Fruit fly (Drosophila melanogaster) whole organism, embryonic: Measurements from ENCODE around the gene nAChRalpha3.
A peak's percentile ranks its signal among the peaks of the same experiment; 100 is the strongest.

Source experiments
- Awh ChIP-seq: fragments of 200-800 bp; sonication (Bioruptor generic); IDR thresholded peaks from 2 replicates; pipeline ENCODE4, ENCODE4 v1.3.6; 2022; ENCODE audit warnings: missing biosample characterization, missing genetic modification characterization
- CG10209 ChIP-seq: fragments of 200-800 bp; sonication (Bioruptor generic); optimal IDR thresholded peaks from 3 replicates; lab custom pipeline; 2017; ENCODE audit warnings: missing biosample characterization, mild to moderate bottlenecking, missing genetic modification characterization, missing genetic modification reagents
- CG11398 ChIP-seq: fragments of 200-800 bp; sonication (Bioruptor generic); optimal IDR thresholded peaks from 2 replicates; lab custom pipeline; 2016; ENCODE audit warnings: missing biosample characterization, missing genetic modification characterization
- CG11456 ChIP-seq: fragments of 200-800 bp; sonication (Bioruptor generic); IDR thresholded peaks from 3 replicates; pipeline ENCODE4 v1.3.6; 2022; ENCODE audit warnings: missing biosample characterization, missing genetic modification characterization
- CG13287 ChIP-seq: fragments of 200-800 bp; sonication (Bioruptor generic); IDR thresholded peaks from 2 replicates; pipeline ENCODE4 v1.3.6; 2022; ENCODE audit warnings: missing biosample characterization, missing genetic modification characterization; ENCODE audit not compliant: partially characterized antibody
- CG15479 ChIP-seq: fragments of 200-800 bp; sonication (Bioruptor generic); optimal IDR thresholded peaks from 3 replicates; lab custom pipeline; 2019; ENCODE audit warnings: missing biosample characterization, mild to moderate bottlenecking, missing genetic modification characterization, moderate library complexity
- CG18476 ChIP-seq: fragments of 200-800 bp; sonication (Bioruptor generic); optimal IDR thresholded peaks from 2 replicates; lab custom pipeline; 2016; ENCODE audit warnings: missing biosample characterization, mild to moderate bottlenecking, missing genetic modification characterization
- CG2199 ChIP-seq: fragments of 200-800 bp; sonication (Bioruptor generic); IDR thresholded peaks from 3 replicates; pipeline ENCODE4 v1.3.6; 2022; ENCODE audit warnings: missing biosample characterization, missing genetic modification characterization
- CG30403 ChIP-seq: fragments of 200-800 bp; sonication (Bioruptor generic); optimal IDR thresholded peaks from 3 replicates; lab custom pipeline; 2016; ENCODE audit warnings: missing biosample characterization, missing genetic modification characterization
- CG3065 ChIP-seq: fragments of 200-800 bp; sonication (Bioruptor generic); optimal IDR thresholded peaks from 2 replicates; lab custom pipeline; 2016; ENCODE audit warnings: missing biosample characterization, missing genetic modification characterization
- CG3163 ChIP-seq: fragments of 200-800 bp; sonication (Bioruptor generic); optimal IDR thresholded peaks from 3 replicates; lab custom pipeline; 2016; ENCODE audit warnings: missing biosample characterization, missing genetic modification characterization
- CG32532 ChIP-seq: fragments of 200-800 bp; sonication (Bioruptor generic); IDR thresholded peaks from 2 replicates; pipeline ENCODE4 v1.3.6; 2022; ENCODE audit warnings: missing biosample characterization, missing genetic modification characterization
- CG5953 ChIP-seq: fragments of 200-800 bp; sonication (Bioruptor generic); IDR thresholded peaks from 2 replicates; pipeline ENCODE4 v1.3.6; 2022; ENCODE audit warnings: missing biosample characterization, missing genetic modification characterization
- CG8924 ChIP-seq: fragments of 200-800 bp; optimal IDR thresholded peaks from 3 replicates; lab custom pipeline; 2019; ENCODE audit warnings: missing biosample characterization, mild to moderate bottlenecking, missing genetic modification characterization, moderate library complexity
- E2f2 ChIP-seq: fragments of 200-800 bp; sonication (Bioruptor generic); IDR thresholded peaks from 2 replicates; pipeline ENCODE4 v1.3.6; 2022; ENCODE audit warnings: missing biosample characterization, missing genetic modification characterization
- Elba2 ChIP-seq: fragments of 200-800 bp; sonication (Bioruptor generic); optimal IDR thresholded peaks from 3 replicates; lab custom pipeline; 2016; ENCODE audit warnings: missing biosample characterization, missing genetic modification characterization
- Fer2 ChIP-seq: fragments of 200-800 bp; sonication (Bioruptor generic); optimal IDR thresholded peaks from 2 replicates; lab custom pipeline; 2018; ENCODE audit warnings: missing biosample characterization, mild to moderate bottlenecking, missing genetic modification characterization, moderate library complexity
- HLH4C ChIP-seq: fragments of 200-800 bp; sonication (Bioruptor generic); IDR thresholded peaks from 3 replicates; pipeline ENCODE4 v1.3.6; 2022; ENCODE audit warnings: missing biosample characterization, missing genetic modification characterization; ENCODE audit not compliant: partially characterized antibody
- MBD-R2 ChIP-seq: fragments of 200-800 bp; sonication (Bioruptor generic); IDR thresholded peaks from 2 replicates; pipeline ENCODE4 v1.3.6; 2022; ENCODE audit warnings: missing biosample characterization, missing genetic modification characterization
- Med ChIP-seq: fragments of 200-800 bp; sonication (Bioruptor generic); peaks from one replicate; lab custom pipeline; 2016; ENCODE audit warnings: missing biosample characterization, missing genetic modification characterization, mild to moderate bottlenecking, inconsistent platforms, moderate library complexity
- Meics ChIP-seq: fragments of 200-800 bp; sonication (Bioruptor generic); optimal IDR thresholded peaks from 2 replicates; lab custom pipeline; 2017; ENCODE audit warnings: missing biosample characterization, mild to moderate bottlenecking, missing genetic modification characterization
- Mrtf ChIP-seq: fragments of 200-800 bp; sonication (Bioruptor generic); IDR thresholded peaks from 3 replicates; pipeline ENCODE4 v1.3.6; 2022; ENCODE audit warnings: missing biosample characterization, missing genetic modification characterization
- Neu2 ChIP-seq: fragments of 200-800 bp; sonication (Bioruptor generic); optimal IDR thresholded peaks from 3 replicates; lab custom pipeline; 2016; ENCODE audit warnings: missing biosample characterization, missing genetic modification characterization, borderline replicate concordance
- Scr ChIP-seq: fragments of 200-800 bp; sonication (Bioruptor generic); IDR thresholded peaks from 2 replicates; pipeline ENCODE4 v1.3.6; 2022; ENCODE audit warnings: missing biosample characterization, missing genetic modification characterization; ENCODE audit not compliant: partially characterized antibody
- Sry-β ChIP-seq: fragments of 200-800 bp; sonication (Bioruptor generic); optimal IDR thresholded peaks from 2 replicates; lab custom pipeline; 2018; ENCODE audit warnings: missing biosample characterization, mild to moderate bottlenecking, missing genetic modification characterization, moderate library complexity
- Sry-δ ChIP-seq: fragments of 200-800 bp; sonication (Bioruptor generic); optimal IDR thresholded peaks from 2 replicates; lab custom pipeline; 2016; ENCODE audit warnings: missing biosample characterization, missing genetic modification characterization
- Trl ChIP-seq, 3 experiments: fragments of >200 bp in 2 of 3; fragments of 200-800 bp in 1 of 3; sonication (Bioruptor generic) in 1 of 3; optimal IDR thresholded peaks; 2 replicates in 1 of 3; 3 replicates in 2 of 3; lab custom pipeline; 2016 to 2017; ENCODE audit warnings: missing biosample characterization in 1 of 3, missing genetic modification characterization in 1 of 3
- al ChIP-seq: fragments of 200-800 bp; sonication (Bioruptor generic); IDR thresholded peaks from 2 replicates; pipeline ENCODE4 v1.3.6; 2022; ENCODE audit warnings: missing biosample characterization, missing genetic modification characterization
- aop ChIP-seq: fragments of 200-800 bp; sonication (Bioruptor generic); IDR thresholded peaks from 2 replicates; pipeline ENCODE4 v1.3.6; 2022; ENCODE audit warnings: missing biosample characterization, missing genetic modification characterization
- bbx ChIP-seq: fragments of 200-800 bp; sonication (Bioruptor generic); IDR thresholded peaks from 2 replicates; pipeline ENCODE4 v1.3.6; 2022; ENCODE audit warnings: missing biosample characterization, missing genetic modification characterization; ENCODE audit not compliant: partially characterized antibody
- btn ChIP-seq: fragments of 200-800 bp; sonication (Bioruptor generic); optimal IDR thresholded peaks from 2 replicates; lab custom pipeline; 2016; ENCODE audit warnings: missing biosample characterization, missing genetic modification characterization
- cg ChIP-seq: fragments of 200-800 bp; sonication (Bioruptor generic); optimal IDR thresholded peaks from 3 replicates; lab custom pipeline; 2019; ENCODE audit warnings: missing biosample characterization, mild to moderate bottlenecking, missing genetic modification characterization, moderate library complexity
- crp ChIP-seq, 2 experiments: fragments of 200-800 bp; sonication (Bioruptor generic); optimal IDR thresholded peaks; 2 replicates in 1 of 2; 3 replicates in 1 of 2; lab custom pipeline; 2017; ENCODE audit warnings: missing biosample characterization in 2 of 2, missing genetic modification characterization in 2 of 2, mild to moderate bottlenecking in 1 of 2, moderate library complexity in 1 of 2
- dmrt11E ChIP-seq: fragments of 200-800 bp; sonication (Bioruptor generic); optimal IDR thresholded peaks from 3 replicates; lab custom pipeline; 2018; ENCODE audit warnings: missing biosample characterization, mild to moderate bottlenecking, missing genetic modification characterization, moderate library complexity
- eve ChIP-seq, 2 experiments: fragments of >200 bp; optimal IDR thresholded peaks; 2 replicates each; lab custom pipeline; 2017; ENCODE audit warnings: missing biosample characterization in 2 of 2, missing genetic modification characterization in 2 of 2
- fd64A ChIP-seq: fragments of 200-800 bp; sonication (Bioruptor generic); optimal IDR thresholded peaks from 3 replicates; lab custom pipeline; 2018; ENCODE audit warnings: missing biosample characterization, mild to moderate bottlenecking, missing genetic modification characterization
- gcm ChIP-seq: fragments of 200-800 bp; sonication (Bioruptor generic); optimal IDR thresholded peaks from 2 replicates; lab custom pipeline; 2019; ENCODE audit warnings: missing biosample characterization, mild to moderate bottlenecking, missing genetic modification characterization, moderate library complexity
- grau ChIP-seq: fragments of 200-800 bp; optimal IDR thresholded peaks from 3 replicates; lab custom pipeline; 2019; ENCODE audit warnings: missing biosample characterization, mild to moderate bottlenecking, missing genetic modification characterization, moderate library complexity
- gro ChIP-seq: fragments of 200-800 bp; sonication (Bioruptor generic); optimal IDR thresholded peaks from 2 replicates; lab custom pipeline; 2016; ENCODE audit warnings: missing biosample characterization, missing genetic modification characterization
- h ChIP-seq: fragments of >200 bp; optimal IDR thresholded peaks from 2 replicates; lab custom pipeline; 2017
- nom ChIP-seq: fragments of 200-800 bp; sonication (Bioruptor generic); optimal IDR thresholded peaks from 2 replicates; lab custom pipeline; 2017; ENCODE audit warnings: missing biosample characterization, missing genetic modification characterization, mild to moderate bottlenecking, moderate library complexity, missing genetic modification reagents
- sd ChIP-seq: fragments of 200-800 bp; sonication (Bioruptor generic); optimal IDR thresholded peaks from 3 replicates; lab custom pipeline; 2018; ENCODE audit warnings: missing biosample characterization, mild to moderate bottlenecking, missing genetic modification characterization, moderate library complexity
- sim ChIP-seq: fragments of 200-800 bp; sonication (Bioruptor generic); IDR thresholded peaks from 2 replicates; pipeline ENCODE4 v1.3.6; 2022; ENCODE audit warnings: missing biosample characterization, missing genetic modification characterization
- tll ChIP-seq, 2 experiments: fragments of 200-800 bp in 1 of 2; fragments of >200 bp in 1 of 2; sonication (Bioruptor generic) in 1 of 2; optimal IDR thresholded peaks; 2 replicates each; lab custom pipeline; 2017 to 2019; ENCODE audit warnings: missing biosample characterization in 2 of 2, missing genetic modification characterization in 2 of 2, mild to moderate bottlenecking in 1 of 2, moderate library complexity in 1 of 2
- twi ChIP-seq: fragments of 200-800 bp; optimal IDR thresholded peaks from 2 replicates; lab custom pipeline; 2019; ENCODE audit warnings: missing biosample characterization, mild to moderate bottlenecking, missing genetic modification characterization, moderate library complexity
- wek ChIP-seq: fragments of 200-800 bp; sonication (Bioruptor generic); optimal IDR thresholded peaks from 3 replicates; lab custom pipeline; 2018; ENCODE audit warnings: missing biosample characterization, mild to moderate bottlenecking, missing genetic modification characterization, moderate library complexity

The nAChRalpha3 gene

DNA sequence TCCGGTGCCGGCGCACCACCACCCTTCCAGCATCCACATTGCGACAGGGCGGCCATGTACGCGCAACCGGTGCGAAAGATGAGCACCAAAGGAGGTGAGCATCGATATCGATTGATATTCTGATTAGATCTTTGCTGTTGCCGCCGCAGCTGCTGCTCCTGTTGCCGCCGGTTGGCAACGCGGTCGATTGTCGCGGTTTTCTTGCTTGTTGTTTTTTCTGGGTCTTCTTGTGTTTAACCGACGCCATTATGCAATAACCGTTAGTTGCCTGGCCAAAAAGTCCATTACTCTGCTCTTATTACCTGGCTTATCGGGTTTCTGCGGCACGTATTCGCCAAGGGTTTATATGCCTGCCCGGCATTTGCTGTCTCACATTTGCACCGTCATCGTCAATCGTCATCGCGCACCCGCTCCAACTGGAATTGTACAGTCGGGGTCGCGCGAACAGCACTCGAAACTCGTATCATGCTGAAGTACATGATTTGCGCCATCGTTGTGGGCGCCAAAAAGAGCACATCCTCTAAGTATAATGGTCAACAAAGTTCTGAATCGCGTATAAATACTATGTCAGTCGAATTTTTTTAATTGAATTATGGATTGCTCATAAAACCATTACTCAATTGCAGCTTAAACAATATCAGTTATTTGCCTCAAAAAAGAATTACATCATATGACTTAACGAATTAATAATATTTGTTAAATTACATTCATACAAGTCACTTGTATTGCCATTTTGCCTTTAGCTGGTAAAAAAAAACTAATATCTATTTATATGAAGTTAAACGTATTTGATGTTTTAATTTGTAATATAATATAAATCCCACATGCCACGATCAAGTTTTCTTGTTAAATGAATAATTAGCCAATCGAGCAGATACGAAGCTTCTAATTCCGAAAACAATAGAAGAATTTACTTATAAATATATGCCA lies 122.7 kb downstream of the nAChRalpha3 start, which contains the start of gene sni (continued):
- TF ChIP-seq bbx (GFP tag; lab: Robert Waterston, UW), result no peak
- TF ChIP-seq CG30403 (GFP tag; lab: Kevin White, UChicago), result peak; percentile 9
- TF ChIP-seq Med (GFP tag; lab: Kevin White, UChicago), result peak; percentile 81
- TF ChIP-seq CG5953 (GFP tag; lab: Robert Waterston, UW), result no peak
- 0 out of 2 replicates have a peak, but pooled peaks have one; percentile 25 for TF ChIP-seq MBD-R2 (GFP tag; lab: Robert Waterston, UW)

DNA sequence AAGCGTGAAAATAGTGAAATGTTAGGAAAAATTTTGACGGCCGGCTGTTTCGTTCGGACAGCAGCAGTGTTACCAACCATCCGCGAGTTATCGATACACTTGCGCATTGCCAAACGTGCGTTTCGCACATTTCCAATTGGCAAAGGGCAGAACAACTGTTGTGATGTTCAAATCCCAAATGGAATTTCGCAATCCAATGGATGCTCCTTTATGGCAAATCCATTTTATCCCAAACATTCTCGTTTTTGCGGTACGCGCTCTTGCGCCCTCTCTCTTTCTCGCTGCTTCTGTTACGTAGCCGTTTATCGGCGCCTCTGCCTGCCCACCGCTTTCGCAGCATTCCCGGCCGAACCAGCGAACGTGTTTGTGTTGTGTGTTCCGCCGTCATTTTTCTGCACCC lies 123.7 kb downstream of the nAChRalpha3 start:
- TF ChIP-seq btn (GFP tag; lab: Kevin White, UChicago) (no peak), Scr (GFP tag; lab: Robert Waterston, UW) (peak; percentile 37), Fer2 (tag; lab: Kevin White, UChicago) (no peak), dmrt11E (tag; lab: Kevin White, UChicago) (no peak), Mrtf (GFP tag; lab: Robert Waterston, UW) (no peak), grau (tag; lab: Kevin White, UChicago) (no peak), CG2199 (GFP tag; lab: Robert Waterston, UW) (no peak), CG8924 (tag; lab: Kevin White, UChicago) (no peak), twi (no peak), wek (GFP tag; lab: Kevin White, UChicago) (no peak), crp (GFP tag; optimal IDR thresholded peaks at IDR 0.05; lab: Kevin White, UChicago) (peak in 1 of 2 experiments; percentile 29), Awh (GFP tag; lab: Robert Waterston, UW) (no peak), fd64A (GFP tag; lab: Kevin White, UChicago) (no peak), CG32532 (GFP tag; lab: Robert Waterston, UW) (no peak), E2f2 (GFP tag; lab: Robert Waterston, UW) (peak; percentile 64), Sry-β (GFP tag; lab: Kevin White, UChicago) (no peak), nom (GFP tag; lab: Kevin White, UChicago) (peak; percentile 11), CG13287 (GFP tag; lab: Robert Waterston, UW) (peak; percentile 63), CG5953 (GFP tag; lab: Robert Waterston, UW) (no peak), h (lab: Kevin White, UChicago) (no peak), sim (GFP tag; lab: Robert Waterston, UW) (no peak), Neu2 (GFP tag; lab: Kevin White, UChicago) (no peak), HLH4C (GFP tag; lab: Robert Waterston, UW) (peak; percentile 61), CG11398 (GFP tag; lab: Kevin White, UChicago) (no peak), tll (GFP tag; optimal IDR thresholded peaks at IDR 0.05; lab: Kevin White, UChicago) (no peak), sd (tag; lab: Kevin White, UChicago) (peak; percentile 28), eve (GFP tag; optimal IDR thresholded peaks at IDR 0.05; lab: Kevin White, UChicago) (no peak), CG15479 (GFP tag; lab: Kevin White, UChicago) (peak; percentile 59), gcm (GFP tag; lab: Kevin White, UChicago) (no peak), Sry-δ (GFP tag; lab: Kevin White, UChicago) (peak; percentile 21), CG3065 (GFP tag; lab: Kevin White, UChicago) (no peak), aop (GFP tag; lab: Robert Waterston, UW) (no peak), CG18476 (GFP tag; lab: Kevin White, UChicago) (no peak), CG10209 (GFP tag; lab: Kevin White, UChicago) (no peak), Trl (optimal IDR thresholded peaks at IDR 0.05; lab: Kevin White, UChicago) (no peak), Trl (GFP tag; optimal IDR thresholded peaks at IDR 0.05; lab: Kevin White, UChicago) (no peak), Elba2 (GFP tag; lab: Kevin White, UChicago) (peak; percentile 69), al (no peak), CG11456 (GFP tag; lab: Robert Waterston, UW) (no peak), gro (GFP tag; lab: Kevin White, UChicago) (no peak), Meics (GFP tag; lab: Kevin White, UChicago) (no peak), cg (no peak), CG3163 (no peak)
